Fruit fly (Drosophila melanogaster) whole organism, prepupa: Measurements from ENCODE around the gene CG42487.

Experiments
- Blimp-1 ChIP-seq: fragments of 200-800 bp; sonication (Bioruptor generic); optimal IDR thresholded peaks from 3 replicates; lab custom pipeline; 2017; ENCODE audit warnings: missing biosample characterization, missing genetic modification characterization, mild to moderate bottlenecking, moderate library complexity, missing genetic modification reagents
- CG10631 ChIP-seq: fragments of 200-800 bp; sonication (Bioruptor generic); optimal IDR thresholded peaks from 2 replicates; lab custom pipeline; 2016; ENCODE audit warnings: missing biosample characterization, missing genetic modification characterization
- CG10669 ChIP-seq: fragments of 200-800 bp; sonication (Bioruptor generic); optimal IDR thresholded peaks from 3 replicates; lab custom pipeline; 2018; ENCODE audit warnings: missing biosample characterization, mild to moderate bottlenecking, missing genetic modification characterization, moderate library complexity
- CG11294 ChIP-seq: fragments of 200-800 bp; sonication (Bioruptor generic); IDR thresholded peaks from 2 replicates; pipeline ENCODE4 v1.3.6; 2022; ENCODE audit warnings: missing biosample characterization, missing genetic modification characterization
- CG11762 ChIP-seq: fragments of 200-800 bp; sonication (Bioruptor generic); optimal IDR thresholded peaks from 3 replicates; lab custom pipeline; 2016; ENCODE audit warnings: missing biosample characterization, missing genetic modification characterization; ENCODE audit not compliant: insufficient read depth
- CG15336 ChIP-seq: fragments of 200-800 bp; sonication (Bioruptor generic); IDR thresholded peaks from 2 replicates; pipeline ENCODE4 v1.3.6; 2022; ENCODE audit warnings: missing biosample characterization, missing genetic modification characterization
- CG1621 ChIP-seq: fragments of 200-800 bp; sonication (Bioruptor generic); optimal IDR thresholded peaks from 3 replicates; lab custom pipeline; 2018; ENCODE audit warnings: missing biosample characterization, mild to moderate bottlenecking, missing genetic modification characterization
- CG16779 ChIP-seq: fragments of 200-800 bp; sonication (Bioruptor generic); optimal IDR thresholded peaks from 3 replicates; lab custom pipeline; 2017; ENCODE audit warnings: missing biosample characterization, mild to moderate bottlenecking, missing genetic modification characterization
- CG3032 ChIP-seq: fragments of 200-800 bp; optimal IDR thresholded peaks from 2 replicates; lab custom pipeline; 2019; ENCODE audit warnings: missing biosample characterization, mild to moderate bottlenecking, missing genetic modification characterization, moderate library complexity
- CG31627 ChIP-seq: fragments of 200-800 bp; sonication (Bioruptor generic); optimal IDR thresholded peaks from 3 replicates; lab custom pipeline; 2016; ENCODE audit warnings: missing biosample characterization, missing genetic modification characterization
- CG32006 ChIP-seq: fragments of 200-800 bp; sonication (Bioruptor generic); optimal IDR thresholded peaks from 3 replicates; lab custom pipeline; 2017; ENCODE audit warnings: missing biosample characterization, mild to moderate bottlenecking, missing genetic modification characterization
- CG34406 ChIP-seq: fragments of 200-800 bp; sonication (Bioruptor generic); optimal IDR thresholded peaks from 3 replicates; lab custom pipeline; 2016; ENCODE audit warnings: missing biosample characterization, missing genetic modification characterization
- CG3919 ChIP-seq: fragments of 200-800 bp; sonication (Bioruptor generic); optimal IDR thresholded peaks from 3 replicates; lab custom pipeline; 2016; ENCODE audit warnings: missing biosample characterization, missing genetic modification characterization
- CG4318 ChIP-seq: fragments of 200-800 bp; sonication (Bioruptor generic); optimal IDR thresholded peaks from 3 replicates; lab custom pipeline; 2017; ENCODE audit warnings: missing biosample characterization, mild to moderate bottlenecking, missing genetic modification characterization
- CG6163 ChIP-seq: fragments of 200-800 bp; sonication (Bioruptor generic); IDR thresholded peaks from 3 replicates; pipeline ENCODE4 v1.3.6; 2022; ENCODE audit warnings: missing biosample characterization, missing genetic modification characterization
- CG6276 ChIP-seq: fragments of 200-800 bp; sonication (Bioruptor generic); optimal IDR thresholded peaks from 2 replicates; lab custom pipeline; 2017; ENCODE audit warnings: missing biosample characterization, mild to moderate bottlenecking, missing genetic modification characterization
- CG6792 ChIP-seq: fragments of 200-800 bp; sonication (Bioruptor generic); optimal IDR thresholded peaks from 3 replicates; lab custom pipeline; 2016; ENCODE audit warnings: missing biosample characterization, missing genetic modification characterization
- CG8119 ChIP-seq: fragments of 200-800 bp; sonication (Bioruptor generic); IDR thresholded peaks from 3 replicates; pipeline ENCODE4 v1.3.6; 2022; ENCODE audit warnings: missing biosample characterization, missing genetic modification characterization
- CG8319 ChIP-seq: fragments of 200-800 bp; sonication (Bioruptor generic); optimal IDR thresholded peaks from 3 replicates; lab custom pipeline; 2016; ENCODE audit warnings: missing biosample characterization, missing genetic modification characterization
- CG8632 ChIP-seq: fragments of 200-800 bp; sonication (Bioruptor generic); optimal IDR thresholded peaks from 3 replicates; lab custom pipeline; 2016; ENCODE audit warnings: missing biosample characterization, missing genetic modification characterization
- Eip75B ChIP-seq: fragments of 200-800 bp; sonication (Bioruptor generic); optimal IDR thresholded peaks from 3 replicates; lab custom pipeline; 2016; ENCODE audit warnings: missing biosample characterization, missing genetic modification characterization
- Eip78C ChIP-seq: fragments of 200-800 bp; sonication (Bioruptor generic); peaks from one replicate; lab custom pipeline; 2016; ENCODE audit warnings: missing biosample characterization, missing genetic modification characterization
- Eip93F ChIP-seq: fragments of 200-800 bp; sonication (Bioruptor generic); optimal IDR thresholded peaks from 2 replicates; lab custom pipeline; 2016; ENCODE audit warnings: missing biosample characterization, mild to moderate bottlenecking, missing genetic modification characterization
- Ets21C ChIP-seq: fragments of 200-800 bp; sonication (Bioruptor generic); optimal IDR thresholded peaks from 3 replicates; lab custom pipeline; 2016; ENCODE audit warnings: missing biosample characterization, missing genetic modification characterization
- Ets96B ChIP-seq: fragments of 200-800 bp; optimal IDR thresholded peaks from 2 replicates; lab custom pipeline; 2019; ENCODE audit warnings: missing biosample characterization, mild to moderate bottlenecking, missing genetic modification characterization, moderate library complexity
- Gug ChIP-seq: fragments of 200-800 bp; sonication (Bioruptor generic); IDR thresholded peaks from 2 replicates; pipeline ENCODE4 v1.3.6; 2022; ENCODE audit warnings: missing biosample characterization, missing genetic modification characterization
- Hr38 ChIP-seq: sonication (Bioruptor generic); optimal IDR thresholded peaks from 2 replicates; lab custom pipeline; 2016; ENCODE audit warnings: missing biosample characterization, missing genetic modification characterization
- Hr39 ChIP-seq: fragments of 200-800 bp; sonication (Bioruptor generic); optimal IDR thresholded peaks from 2 replicates; lab custom pipeline; 2016; ENCODE audit warnings: missing biosample characterization, missing genetic modification characterization
- Hr4 ChIP-seq: fragments of 200-800 bp; sonication (Bioruptor generic); optimal IDR thresholded peaks from 3 replicates; lab custom pipeline; 2016; ENCODE audit warnings: missing biosample characterization, missing genetic modification characterization
- Lpt ChIP-seq: fragments of 200-800 bp; sonication (Bioruptor generic); optimal IDR thresholded peaks from 3 replicates; lab custom pipeline; 2016; ENCODE audit warnings: missing biosample characterization, missing genetic modification characterization
- Met ChIP-seq: fragments of 200-800 bp; sonication (Bioruptor generic); optimal IDR thresholded peaks from 3 replicates; lab custom pipeline; 2016; ENCODE audit warnings: missing biosample characterization, missing genetic modification characterization
- Smox ChIP-seq: fragments of 200-800 bp; sonication (Bioruptor generic); optimal IDR thresholded peaks from 3 replicates; lab custom pipeline; 2016; ENCODE audit warnings: missing biosample characterization, missing genetic modification characterization
- Sox102F ChIP-seq: fragments of 200-800 bp; sonication (Bioruptor generic); optimal IDR thresholded peaks from 2 replicates; lab custom pipeline; 2016; ENCODE audit warnings: missing biosample characterization, mild to moderate bottlenecking, missing genetic modification characterization
- Sox15 ChIP-seq: fragments of 200-800 bp; sonication (Bioruptor generic); optimal IDR thresholded peaks from 3 replicates; lab custom pipeline; 2016; ENCODE audit warnings: missing biosample characterization, missing genetic modification characterization
- achi ChIP-seq: fragments of 200-800 bp; sonication (Bioruptor generic); optimal IDR thresholded peaks from 3 replicates; lab custom pipeline; 2016; ENCODE audit warnings: missing biosample characterization, missing genetic modification characterization
- acj6 ChIP-seq: fragments of 200-800 bp; sonication (Bioruptor generic); optimal IDR thresholded peaks from 3 replicates; lab custom pipeline; 2016; ENCODE audit warnings: missing biosample characterization, missing genetic modification characterization
- cyc ChIP-seq: fragments of 200-800 bp; sonication (Bioruptor generic); optimal IDR thresholded peaks from 3 replicates; lab custom pipeline; 2016; ENCODE audit warnings: missing biosample characterization, missing genetic modification characterization
- dac ChIP-seq: fragments of 200-800 bp; sonication (Bioruptor generic); optimal IDR thresholded peaks from 2 replicates; lab custom pipeline; 2017; ENCODE audit warnings: missing biosample characterization, mild to moderate bottlenecking, missing genetic modification characterization
- eg ChIP-seq: fragments of 200-800 bp; sonication (Bioruptor generic); IDR thresholded peaks from 3 replicates; pipeline ENCODE4 v1.3.6; 2022; ENCODE audit warnings: missing biosample characterization, missing genetic modification characterization
- esn ChIP-seq: fragments of 200-800 bp; sonication (Bioruptor generic); optimal IDR thresholded peaks from 2 replicates; lab custom pipeline; 2016; ENCODE audit warnings: missing biosample characterization, mild to moderate bottlenecking, missing genetic modification characterization, moderate library complexity
- fd59A ChIP-seq: fragments of 200-800 bp; sonication (Bioruptor generic); optimal IDR thresholded peaks from 2 replicates; lab custom pipeline; 2017; ENCODE audit warnings: missing biosample characterization, mild to moderate bottlenecking, missing genetic modification characterization, missing genetic modification reagents
- fkh ChIP-seq: fragments of 200-800 bp; sonication (Bioruptor generic); optimal IDR thresholded peaks from 3 replicates; lab custom pipeline; 2017; ENCODE audit warnings: missing biosample characterization, mild to moderate bottlenecking, missing genetic modification characterization, moderate library complexity
- lz ChIP-seq: fragments of 200-800 bp; sonication (Bioruptor generic); optimal IDR thresholded peaks from 3 replicates; lab custom pipeline; 2016; ENCODE audit warnings: missing biosample characterization, missing genetic modification characterization
- net ChIP-seq: fragments of 200-800 bp; sonication (Bioruptor generic); optimal IDR thresholded peaks from 3 replicates; lab custom pipeline; 2016; ENCODE audit warnings: missing biosample characterization, missing genetic modification characterization
- pdm3 ChIP-seq: fragments of 200-800 bp; sonication (Bioruptor generic); optimal IDR thresholded peaks from 3 replicates; lab custom pipeline; 2016; ENCODE audit warnings: missing biosample characterization, missing genetic modification characterization
- salr ChIP-seq, 2 experiments: fragments of 200-800 bp; sonication (Bioruptor generic); optimal IDR thresholded peaks; 3 replicates each; lab custom pipeline; 2016 to 2018; ENCODE audit warnings: missing biosample characterization in 2 of 2, missing genetic modification characterization in 2 of 2, mild to moderate bottlenecking in 1 of 2
- spab ChIP-seq: fragments of 200-800 bp; sonication (Bioruptor generic); optimal IDR thresholded peaks from 2 replicates; lab custom pipeline; 2017; ENCODE audit warnings: missing biosample characterization, mild to moderate bottlenecking, missing genetic modification characterization, missing genetic modification reagents
- svp ChIP-seq: fragments of 200-800 bp; sonication (Bioruptor generic); peaks from one replicate; lab custom pipeline; 2016; ENCODE audit warnings: missing biosample characterization, missing genetic modification characterization
- topi ChIP-seq: fragments of 200-800 bp; sonication (Bioruptor generic); optimal IDR thresholded peaks from 3 replicates; lab custom pipeline; 2016; ENCODE audit warnings: missing biosample characterization, missing genetic modification characterization
- vri ChIP-seq: fragments of 200-800 bp; sonication (Bioruptor generic); optimal IDR thresholded peaks from 3 replicates; lab custom pipeline; 2016; ENCODE audit warnings: missing biosample characterization, mild to moderate bottlenecking, missing genetic modification characterization

CG42487 gene

dm6 chr3R:27953890-27954289, 5.2 kb downstream of the CG42487 start, which contains the start of gene CG4951:
Gene CG4951, minus strand, starts transcription at chr3R:27954112.
- TF ChIP-seq topi (GFP tag; lab: Kevin White, UChicago) (no peak), dac (no peak), CG11294 (no peak), pdm3 (no peak), svp (GFP tag; lab: Kevin White, UChicago) (no peak), CG31627 (GFP tag; lab: Kevin White, UChicago) (no peak)
- TF ChIP-seq, all 60 proteins: peak for 0

- no peak for TF ChIP-seq fkh (GFP tag; lab: Kevin White, UChicago)
- TF ChIP-seq CG3919: no peak
- peak; percentile 47 for TF ChIP-seq Sox15 (GFP tag; lab: Kevin White, UChicago)
- no peak for TF ChIP-seq CG1621 (tag; lab: Kevin White, UChicago)
- TF ChIP-seq topi (GFP tag; lab: Kevin White, UChicago): no peak
- TF ChIP-seq CG4318 (GFP tag; lab: Kevin White, UChicago): no peak
- no peak for TF ChIP-seq Ets21C
- TF ChIP-seq CG32006 (GFP tag; lab: Kevin White, UChicago): peak; percentile 65
- TF ChIP-seq svp (GFP tag; lab: Kevin White, UChicago): peak; percentile 79
- no peak for TF ChIP-seq spab (GFP tag; lab: Kevin White, UChicago)
- no peak for TF ChIP-seq Sox102F
- TF ChIP-seq CG8119 (GFP tag; lab: Robert Waterston, UW): peak; percentile 64; the same call in 2 of the 3 replicates
- TF ChIP-seq acj6 (GFP tag; lab: Kevin White, UChicago): no peak
- peak; percentile 61 for TF ChIP-seq CG34406 (GFP tag; lab: Kevin White, UChicago)
- TF ChIP-seq Smox: no peak
- peak in 1 of 2 experiments; percentile 35 for TF ChIP-seq salr (GFP tag; optimal IDR thresholded peaks at IDR 0.05; lab: Kevin White, UChicago)
- peak; percentile 71 for TF ChIP-seq CG8632
- TF ChIP-seq CG15336 (GFP tag; lab: Robert Waterston, UW): peak; percentile 51; the same call in 1 of the 2 replicates
- peak; percentile 90 for TF ChIP-seq Eip78C (GFP tag; lab: Kevin White, UChicago)
- no peak for TF ChIP-seq CG6276 (GFP tag; lab: Kevin White, UChicago)
- TF ChIP-seq cyc (GFP tag; lab: Kevin White, UChicago): peak; percentile 9
- TF ChIP-seq Eip93F (GFP tag; lab: Kevin White, UChicago): no peak
- no peak for TF ChIP-seq Hr4 (GFP tag; lab: Kevin White, UChicago)
- peak; percentile 71 for TF ChIP-seq CG3032 (tag; lab: Kevin White, UChicago)
- no peak for TF ChIP-seq pdm3
- no peak for TF ChIP-seq CG11762
- TF ChIP-seq CG16779 (tag; lab: Kevin White, UChicago): no peak
- peak; percentile 67; the same call in 2 of the 3 replicates for TF ChIP-seq eg
- peak; percentile 51 for TF ChIP-seq Ets96B (tag; lab: Kevin White, UChicago)
- no peak for TF ChIP-seq CG8319 (GFP tag; lab: Kevin White, UChicago)
- TF ChIP-seq lz (GFP tag; lab: Kevin White, UChicago): peak; percentile 61
- no peak for TF ChIP-seq achi
- peak; percentile 46 for TF ChIP-seq Gug (GFP tag; lab: Robert Waterston, UW)
- no peak for TF ChIP-seq vri
- no peak for TF ChIP-seq CG10669
- peak; percentile 25 for TF ChIP-seq fd59A (GFP tag; lab: Kevin White, UChicago)
- TF ChIP-seq esn (GFP tag; lab: Kevin White, UChicago): peak; percentile 74
- peak; percentile 49 for TF ChIP-seq CG6792
- peak; percentile 72 for TF ChIP-seq CG6163 (GFP tag; lab: Robert Waterston, UW)
- TF ChIP-seq net (GFP tag; lab: Kevin White, UChicago): peak; percentile 66
- no peak for TF ChIP-seq Blimp-1 (GFP tag; lab: Kevin White, UChicago)
- no peak for TF ChIP-seq Hr39 (GFP tag; lab: Kevin White, UChicago)
- TF ChIP-seq CG10631: no peak
- TF ChIP-seq dac: no peak
- TF ChIP-seq Eip75B (GFP tag; lab: Kevin White, UChicago): peak; percentile 20
- TF ChIP-seq Met (GFP tag; lab: Kevin White, UChicago): no peak
- TF ChIP-seq Lpt (GFP tag; lab: Kevin White, UChicago): peak; percentile 16
- TF ChIP-seq Hr38 (GFP tag; lab: Kevin White, UChicago): no peak
Measured at dm6 chr3R:27948421-27948906, 10.6 kb downstream of the CG42487 start, which contains the start of gene Gp93. Gene Gp93, plus strand, starts transcription at chr3R:27948711.
